Worm (Caenorhabditis elegans) whole organism, midembryonic: ENCODE results near the gene col-75.

Source experiments
- T22C8.4 ChIP-seq: fragments of 200-800 bp; sonication (Bioruptor generic); IDR thresholded peaks from 2 replicates; pipeline ENCODE4 v1.3.6; 2022; ENCODE audit warnings: missing genetic modification characterization, missing compliant biosample characterization
- cog-1 ChIP-seq: sonication (generic microtip); optimal IDR thresholded peaks from 2 replicates; lab custom pipeline; 2016; ENCODE audit warnings: missing genetic modification characterization, missing compliant biosample characterization
- flt-1 ChIP-seq: fragments of 200-800 bp; sonication (Bioruptor generic); IDR thresholded peaks from 2 replicates; pipeline ENCODE4 v1.3.6; 2022; ENCODE audit warnings: missing genetic modification characterization, missing compliant biosample characterization
- med-1 ChIP-seq: sonication (generic microtip); optimal IDR thresholded peaks from 2 replicates; lab custom pipeline; 2017; ENCODE audit warnings: missing genetic modification characterization, mild to moderate bottlenecking, missing compliant biosample characterization, antibody characterized with exemption, missing genetic modification reagents; ENCODE audit not compliant: insufficient read depth
- ref-1 ChIP-seq: fragments of 200-800 bp; sonication (Bioruptor generic); conservative IDR thresholded peaks from 2 replicates; pipeline ENCODE4 v1.3.6; 2022; ENCODE audit warnings: missing genetic modification reagents, missing genetic modification characterization, missing compliant biosample characterization
- tab-1 ChIP-seq: fragments of 200-800 bp; sonication (Bioruptor generic); IDR thresholded peaks from 2 replicates; pipeline ENCODE4 v1.3.6; 2022; ENCODE audit warnings: missing genetic modification characterization, missing compliant biosample characterization
- ztf-23 ChIP-seq: fragments of 200-800 bp; sonication (Bioruptor generic); IDR thresholded peaks from 2 replicates; pipeline ENCODE4 v1.3.6; 2022; ENCODE audit warnings: missing genetic modification reagents, missing genetic modification characterization, missing compliant biosample characterization

DNA sequence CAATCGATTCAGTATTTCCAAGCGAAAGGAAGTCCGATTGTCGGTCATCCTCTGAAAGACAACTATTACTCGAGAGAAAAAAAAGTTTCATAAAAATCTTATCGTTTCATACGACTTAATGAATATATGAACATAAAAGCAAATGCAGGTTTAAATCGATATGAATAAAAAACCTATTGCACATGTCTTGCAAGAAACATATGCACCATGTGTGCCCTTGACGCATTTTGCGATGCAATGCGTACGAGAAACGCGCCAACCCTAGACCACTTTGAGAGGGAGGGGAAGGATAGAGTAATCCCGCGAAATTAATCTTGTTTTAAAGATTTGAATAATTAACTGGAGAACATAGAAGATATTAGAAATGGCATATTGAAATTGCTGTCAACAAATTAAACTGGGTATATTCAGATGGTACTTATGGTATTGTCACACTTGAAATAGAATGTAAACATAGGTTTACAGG is 27.3 kb downstream of the col-75 start, which contains the start of gene atg-16.2:
- TF ChIP-seq flt-1 = no peak
- TF ChIP-seq ztf-23 (GFP tag; lab: Robert Waterston, UW) = peak; percentile 39; the same call in 1 of the 2 replicates
- TF ChIP-seq cog-1 (tag; lab: Kevin White, UChicago) = peak; percentile 22
- no peak for TF ChIP-seq tab-1 (GFP tag; lab: Robert Waterston, UW)
- no peak for TF ChIP-seq T22C8.4 (GFP tag; lab: Robert Waterston, UW)
- TF ChIP-seq med-1 = peak; percentile 24
- TF ChIP-seq ref-1 (GFP tag; lab: Robert Waterston, UW) = no peak
